Worm (Caenorhabditis elegans): ENCODE results near the gene rps-5.
A peak's percentile ranks its signal among the peaks of the same experiment; 100 is the strongest.
"Not testable (repeated sequence)": the region's sequence is repeated elsewhere in the genome, so short reads cannot be mapped to it uniquely, and the experiment has no call there.

Gene rps-5

ce11 chrIV:11110995-11111619 lies at the start of gene rps-5:
Gene rps-5, minus strand, starts transcription at chrIV:11111045.
- no peak for TF ChIP-seq dao-5 (tag; optimal IDR thresholded peaks at IDR 0.05)
- TF ChIP-seq W03F9.2 (tag; optimal IDR thresholded peaks at IDR 0.05) = peak; percentile 71
- no peak for TF ChIP-seq him-1 (tag; optimal IDR thresholded peaks at IDR 0.05)

ce11 chrIV:11159886-11160285 lies 49.0 kb upstream of the rps-5 start, which contains the start of gene mboa-4:
Gene mboa-4, minus strand, starts transcription at chrIV:11159986.
- TF ChIP-seq dao-5 (tag; optimal IDR thresholded peaks at IDR 0.05) = no peak
- TF ChIP-seq W03F9.2 (tag; optimal IDR thresholded peaks at IDR 0.05) = no peak
- no peak for TF ChIP-seq him-1 (tag; optimal IDR thresholded peaks at IDR 0.05)

ce11 chrIV:11156526-11156925 lies 45.7 kb upstream of the rps-5 start:
- TF ChIP-seq him-1 (tag; optimal IDR thresholded peaks at IDR 0.05) (no peak), dao-5 (tag; optimal IDR thresholded peaks at IDR 0.05) (no peak), W03F9.2 (tag; optimal IDR thresholded peaks at IDR 0.05) (no peak)

DNA sequence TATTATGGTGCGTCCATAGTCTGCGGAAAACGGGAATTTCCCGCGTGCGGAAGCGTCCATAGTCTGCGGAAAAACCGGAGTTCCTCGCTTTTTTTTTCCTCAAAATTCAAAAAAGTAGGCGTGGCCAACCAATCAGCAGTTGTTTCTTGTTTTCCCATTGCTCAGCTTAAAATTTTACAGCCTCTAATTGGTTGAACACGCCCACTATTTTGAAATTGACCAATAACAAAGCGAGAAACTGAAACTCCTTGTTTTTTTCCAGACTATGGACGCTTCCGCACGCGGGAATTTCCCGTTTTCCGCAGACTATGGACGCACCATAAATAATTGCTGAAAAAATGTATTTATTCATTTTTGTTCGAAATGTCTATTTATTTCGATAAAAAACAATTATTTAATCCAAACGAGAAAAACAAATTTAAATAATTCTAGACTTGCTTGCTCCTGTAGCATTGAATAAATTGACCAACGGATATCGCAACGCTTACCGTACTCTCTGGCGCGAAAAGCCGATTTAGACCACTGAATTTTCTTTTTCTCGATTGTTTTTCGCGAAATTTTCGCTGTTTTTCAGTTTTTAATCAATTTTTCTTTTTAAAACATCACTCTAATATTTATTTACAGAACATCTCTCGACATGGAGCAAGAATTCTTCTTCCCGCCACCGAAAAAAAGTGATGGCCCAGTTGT lies 43.7 kb upstream of the rps-5 start, which contains the start of gene C08F8.3:
Gene C08F8.3 (plus strand): TSS at position 620 of the 690 bp plus-strand sequence.
- not testable (repeated sequence) for TF ChIP-seq dao-5, W03F9.2, him-1 (tag; optimal IDR thresholded peaks at IDR 0.05)

DNA sequence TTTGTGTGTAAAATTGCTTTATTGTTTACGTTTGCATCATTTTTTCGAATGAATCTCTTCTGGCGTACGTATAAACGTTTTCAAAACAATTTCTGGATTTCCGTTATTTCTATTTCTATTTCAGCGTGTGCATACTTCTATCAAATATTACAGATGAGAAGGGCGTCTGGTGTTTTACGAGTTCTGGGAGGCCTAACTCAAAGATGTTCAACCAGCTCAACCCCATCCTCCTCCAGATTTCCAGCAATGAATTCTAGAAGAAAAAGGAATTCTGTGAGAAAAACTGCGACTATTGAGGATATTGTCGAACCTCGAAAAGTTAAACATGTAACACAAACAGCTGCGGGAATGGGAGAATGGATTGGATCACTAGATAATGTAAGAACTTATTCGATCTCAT lies 40.0 kb upstream of the rps-5 start, which contains the start of gene C08F8.2:
Gene C08F8.2 (plus strand): TSS at position 154 of the 400 bp plus-strand sequence.
- TF ChIP-seq W03F9.2 (tag; optimal IDR thresholded peaks at IDR 0.05) (no peak), him-1 (tag; optimal IDR thresholded peaks at IDR 0.05) (no peak), dao-5 (tag; optimal IDR thresholded peaks at IDR 0.05) (no peak)

ce11 chrIV:11149454-11150163 lies 38.8 kb upstream of the rps-5 start, which contains the start of the genes F01G4.6 and pfd-1:
Gene F01G4.6, minus strand, starts transcription at chrIV:11149504.
Gene pfd-1, plus strand, starts transcription at chrIV:11150113.
- peak; percentile 92 for TF ChIP-seq W03F9.2 (tag; optimal IDR thresholded peaks at IDR 0.05)
- no peak for TF ChIP-seq dao-5 (tag; optimal IDR thresholded peaks at IDR 0.05)
- TF ChIP-seq him-1 (tag; optimal IDR thresholded peaks at IDR 0.05) = peak; percentile 40

DNA sequence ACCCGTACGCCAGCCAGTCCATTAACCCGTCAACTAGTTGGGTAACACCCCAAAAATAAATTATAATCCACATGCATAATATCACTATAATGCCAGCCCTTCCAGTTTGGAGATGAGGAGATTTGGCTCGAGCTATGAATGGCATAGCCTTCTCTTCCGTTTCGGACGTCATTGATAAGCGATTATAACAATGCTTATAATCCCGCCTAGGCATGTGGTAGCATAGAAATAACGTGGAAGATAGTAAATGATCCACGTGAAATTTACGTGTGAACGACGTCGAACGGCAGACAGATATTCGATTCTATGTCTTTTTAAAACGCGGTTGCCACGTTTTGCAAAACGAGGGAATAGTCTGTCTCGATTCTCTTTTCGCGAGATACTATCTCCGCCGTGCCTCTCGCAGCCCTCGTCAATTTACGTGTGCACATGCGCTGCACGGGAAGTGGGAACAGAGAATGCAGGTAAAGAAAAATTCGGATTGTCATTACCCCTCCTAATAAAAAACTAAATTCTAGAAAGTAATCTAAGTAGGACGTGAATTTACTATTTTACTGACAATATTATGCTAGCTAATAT lies 38.0 kb upstream of the rps-5 start:
- peak; percentile 26 for TF ChIP-seq W03F9.2 (tag; optimal IDR thresholded peaks at IDR 0.05)
- TF ChIP-seq dao-5 (tag; optimal IDR thresholded peaks at IDR 0.05) = no peak
- no peak for TF ChIP-seq him-1 (tag; optimal IDR thresholded peaks at IDR 0.05)

DNA sequence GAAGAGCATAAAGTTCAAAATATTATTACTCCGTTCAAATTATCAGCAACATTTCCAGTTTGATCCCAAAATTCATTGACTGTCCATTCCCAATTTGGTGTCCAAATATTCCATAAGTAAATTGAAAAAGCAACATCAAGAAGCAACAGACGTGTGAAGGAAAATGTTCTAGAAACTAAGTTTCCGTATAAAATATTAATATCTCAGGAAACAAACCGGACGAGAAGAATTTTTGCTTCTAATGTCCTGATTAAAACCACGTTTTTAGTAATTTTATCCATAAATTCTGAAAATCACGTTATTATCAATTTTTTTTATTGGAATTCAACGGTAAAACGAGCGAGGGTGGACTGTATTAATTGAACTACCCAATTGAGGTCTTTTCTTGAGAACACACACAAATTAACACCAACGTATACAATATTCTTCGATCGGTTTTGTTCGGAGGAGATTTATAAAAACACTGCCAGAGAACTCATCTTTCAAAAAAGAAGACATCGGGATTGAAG lies 36.2 kb upstream of the rps-5 start, which contains the start of gene pigq-1:
Gene pigq-1 (minus strand): TSS at position 286 of the 509 bp plus-strand sequence.
- TF ChIP-seq him-1 (tag; optimal IDR thresholded peaks at IDR 0.05) (no peak), dao-5 (tag; optimal IDR thresholded peaks at IDR 0.05) (peak; percentile 12)

ce11 chrIV:11146492-11146891 lies 35.6 kb upstream of the rps-5 start:
- TF ChIP-seq dao-5 (tag; optimal IDR thresholded peaks at IDR 0.05) (no peak), W03F9.2 (tag; optimal IDR thresholded peaks at IDR 0.05) (no peak), him-1 (tag; optimal IDR thresholded peaks at IDR 0.05) (no peak)

DNA sequence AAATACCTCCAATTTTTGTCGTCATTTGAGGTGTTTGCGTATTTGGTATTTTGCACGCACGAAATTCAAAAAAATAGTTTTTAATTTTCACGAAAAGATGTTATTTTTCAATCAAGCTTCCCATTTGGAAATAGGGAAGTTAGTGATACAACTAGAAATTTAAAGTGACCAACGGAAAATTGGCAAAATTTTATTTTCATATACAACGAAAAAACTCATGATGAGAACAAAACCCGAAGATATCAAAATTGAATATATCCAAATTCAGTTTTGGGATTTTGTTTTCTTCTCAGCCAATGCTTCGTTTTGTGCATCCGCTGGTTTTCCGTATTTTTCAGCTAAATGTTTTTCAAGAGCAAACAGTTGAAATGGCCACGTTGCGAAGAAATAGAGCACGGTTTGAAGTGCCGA lies 35.1 kb upstream of the rps-5 start:
- TF ChIP-seq him-1 (tag; optimal IDR thresholded peaks at IDR 0.05) (no peak), W03F9.2 (tag; optimal IDR thresholded peaks at IDR 0.05) (no peak), dao-5 (tag; optimal IDR thresholded peaks at IDR 0.05) (no peak)

ce11 chrIV:11143228-11143444 lies 32.3 kb upstream of the rps-5 start, which contains the start of gene F01G4.4:
Gene F01G4.4, plus strand, starts transcription at chrIV:11143345.
- TF ChIP-seq him-1 (tag; optimal IDR thresholded peaks at IDR 0.05) (no peak), dao-5 (tag; optimal IDR thresholded peaks at IDR 0.05) (no peak), W03F9.2 (tag; optimal IDR thresholded peaks at IDR 0.05) (no peak)

ce11 chrIV:11142314-11143227 lies 31.7 kb upstream of the rps-5 start, which contains the start of gene skih-2:
Gene skih-2, minus strand, starts transcription at chrIV:11142364.
- TF ChIP-seq him-1 (tag; optimal IDR thresholded peaks at IDR 0.05) (no peak), W03F9.2 (tag; optimal IDR thresholded peaks at IDR 0.05) (peak; percentile 14)
